Fruit fly (Drosophila melanogaster): ENCODE measurements around the gene santa-maria.

The santa-maria gene

DNA sequence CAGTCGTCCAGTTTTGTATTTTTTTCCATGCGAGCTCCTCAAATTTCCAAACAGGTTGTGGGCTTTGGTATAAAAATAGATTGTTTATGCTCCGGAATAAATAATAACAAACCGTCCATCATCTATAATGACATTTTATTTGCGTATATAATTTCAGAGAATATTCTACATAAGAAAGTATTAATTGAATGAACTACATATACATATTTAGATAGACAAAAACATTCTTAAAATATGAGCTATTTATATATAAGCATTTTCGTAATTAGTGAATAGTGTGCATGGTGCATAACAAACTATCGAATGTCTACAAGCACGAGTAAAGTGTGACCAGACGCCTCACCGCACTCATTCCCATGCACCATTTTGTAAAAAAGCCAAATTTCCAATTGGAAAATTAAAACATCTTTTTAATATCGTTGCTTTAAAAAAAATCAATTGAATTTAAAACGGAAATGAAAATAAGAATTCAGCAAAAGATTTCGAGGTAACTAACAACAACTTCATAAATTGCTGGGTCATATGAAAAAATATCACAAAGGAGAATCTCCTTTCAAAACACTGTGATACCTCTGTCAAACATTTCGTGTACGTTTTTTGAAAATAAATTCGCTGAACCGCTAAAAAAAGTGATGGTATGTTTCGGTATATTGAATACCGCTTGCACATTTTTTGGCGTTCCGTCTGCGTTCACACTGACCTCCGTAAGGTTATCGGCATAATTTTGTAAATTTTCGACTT, 24.5 kb downstream of the santa-maria start, which contains the start of gene muc (continued):
- no peak for TF ChIP-seq rib (GFP tag; IDR thresholded peaks at IDR 0.05)
- peak; percentile 58 for TF ChIP-seq Doc3 (GFP tag; IDR thresholded peaks at IDR 0.05; ENCODE audit: partially characterized antibody)
- TF ChIP-seq CG7745 (tag; optimal IDR thresholded peaks at IDR 0.05): no peak
- TF ChIP-seq CG31441 (GFP tag; IDR thresholded peaks at IDR 0.05): peak; percentile 52
- TF ChIP-seq CG10321 (GFP tag; IDR thresholded peaks at IDR 0.05): no peak
- TF ChIP-seq CG7372 (GFP tag; IDR thresholded peaks at IDR 0.05): 0 out of 2 replicates have a peak, but pooled peaks have one; percentile 18
- no peak for TF ChIP-seq MESR4 (GFP tag; optimal IDR thresholded peaks at IDR 0.05)
- no peak for TF ChIP-seq ro (GFP tag; IDR thresholded peaks at IDR 0.05)
- TF ChIP-seq CG9609 (GFP tag; optimal IDR thresholded peaks at IDR 0.05): peak; percentile 38
- peak; percentile 29 for TF ChIP-seq Camta (GFP tag; optimal IDR thresholded peaks at IDR 0.05)
- TF ChIP-seq dpn (GFP tag; optimal IDR thresholded peaks at IDR 0.05): peak; percentile 28 to 44
- no peak for TF ChIP-seq CG15073 (GFP tag; optimal IDR thresholded peaks at IDR 0.05)
- TF ChIP-seq Ravus (GFP tag; IDR thresholded peaks at IDR 0.05): no peak
- TF ChIP-seq org-1 (GFP tag; optimal IDR thresholded peaks at IDR 0.05): no peak
- TF ChIP-seq Kr (GFP tag; optimal IDR thresholded peaks at IDR 0.05): no peak
- peak; percentile 73 for TF ChIP-seq CG14710 (tag; optimal IDR thresholded peaks at IDR 0.05)
- no peak for TF ChIP-seq sqz (GFP tag; optimal IDR thresholded peaks at IDR 0.05)
- peak; percentile 33 for TF ChIP-seq CG15601 (tag; optimal IDR thresholded peaks at IDR 0.05)
- TF ChIP-seq run (tag; optimal IDR thresholded peaks at IDR 0.05): no peak
- no peak for TF ChIP-seq CG8388 (GFP tag; optimal IDR thresholded peaks at IDR 0.05)
- no peak for TF ChIP-seq Neu2 (GFP tag; optimal IDR thresholded peaks at IDR 0.05; ENCODE audit: borderline replicate concordance)
- TF ChIP-seq tap (tag; optimal IDR thresholded peaks at IDR 0.05): peak; percentile 13
- peak; percentile 26 for TF ChIP-seq CG13296 (GFP tag; optimal IDR thresholded peaks at IDR 0.05)
- TF ChIP-seq CG12659 (GFP tag; optimal IDR thresholded peaks at IDR 0.05): peak; percentile 77
- TF ChIP-seq ERR (GFP tag; optimal IDR thresholded peaks at IDR 0.05): no peak
- TF ChIP-seq Ssrp (tag; optimal IDR thresholded peaks at IDR 0.05): peak; percentile 39
- TF ChIP-seq Doc2 (GFP tag; IDR thresholded peaks at IDR 0.05): no peak
- TF ChIP-seq CG32767 (GFP tag; IDR thresholded peaks at IDR 0.05): no peak
- TF ChIP-seq fu2 (GFP tag; optimal IDR thresholded peaks at IDR 0.05): peak; percentile 20
- TF ChIP-seq Hr39 (optimal IDR thresholded peaks at IDR 0.05): no peak
- no peak for TF ChIP-seq CG11398 (GFP tag; optimal IDR thresholded peaks at IDR 0.05)
- no peak for TF ChIP-seq CG10431 (GFP tag; optimal IDR thresholded peaks at IDR 0.05)
- TF ChIP-seq otp (GFP tag; IDR thresholded peaks at IDR 0.05): no peak
- no peak for TF ChIP-seq CG31365 (tag; optimal IDR thresholded peaks at IDR 0.05)
- no peak for TF ChIP-seq CG12236 (GFP tag; optimal IDR thresholded peaks at IDR 0.05)
- TF ChIP-seq D19B (GFP tag; optimal IDR thresholded peaks at IDR 0.05): peak; percentile 11
- TF ChIP-seq CG9932 (GFP tag; IDR thresholded peaks at IDR 0.05): peak; percentile 72
- no peak for TF ChIP-seq CG3281 (GFP tag; optimal IDR thresholded peaks at IDR 0.05)
- TF ChIP-seq seq (GFP tag; IDR thresholded peaks at IDR 0.05): no peak
- peak; percentile 43; the same call in 2 of the 3 replicates for TF ChIP-seq dysf (GFP tag; IDR thresholded peaks at IDR 0.05)
- TF ChIP-seq br (optimal IDR thresholded peaks at IDR 0.05): no peak
- TF ChIP-seq cwo (GFP tag; optimal IDR thresholded peaks at IDR 0.05): no peak
- TF ChIP-seq slbo (GFP tag; IDR thresholded peaks at IDR 0.05): peak; percentile 60; the same call in 1 of the 2 replicates
- TF ChIP-seq chif (GFP tag; optimal IDR thresholded peaks at IDR 0.05): peak in 1 of 2 experiments; percentile 60
- TF ChIP-seq pho (GFP tag; optimal IDR thresholded peaks at IDR 0.05): peak; percentile 51
- TF ChIP-seq tll (GFP tag; optimal IDR thresholded peaks at IDR 0.05): no peak
- no peak for TF ChIP-seq Dip3 (GFP tag; optimal IDR thresholded peaks at IDR 0.05)
- TF ChIP-seq CG4820 (GFP tag; optimal IDR thresholded peaks at IDR 0.05): peak; percentile 20
- no peak for TF ChIP-seq esg (GFP tag; conservative IDR thresholded peaks at IDR 0.05)
- TF ChIP-seq luna (GFP tag; optimal IDR thresholded peaks at IDR 0.05): no peak
- peak; percentile 54 for TF ChIP-seq CG17186 (GFP tag; optimal IDR thresholded peaks at IDR 0.05)
